Worm (Caenorhabditis elegans): ENCODE results near the gene F39F10.4.
A peak's percentile ranks its signal among the peaks of the same experiment; 100 is the strongest.

Gene F39F10.4

DNA sequence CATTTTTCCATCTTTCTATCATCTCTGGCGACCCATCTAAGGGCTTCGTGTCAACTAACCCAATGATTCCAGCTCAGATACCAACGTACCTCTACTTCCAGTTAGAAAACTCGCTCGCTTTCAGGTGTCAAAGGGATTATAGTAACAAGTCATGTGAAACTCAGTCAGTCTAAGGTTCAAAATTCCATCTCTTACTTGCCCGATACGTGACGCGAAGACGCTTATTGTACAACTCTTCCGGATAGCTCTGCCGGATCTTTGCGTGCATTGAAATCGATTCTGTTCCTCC, 26.8 kb upstream of the F39F10.4 start:
- TF ChIP-seq duxl-1 (tag; optimal IDR thresholded peaks at IDR 0.05; ENCODE audit: poor library complexity) (peak; percentile 48), unc-62 (GFP tag; optimal IDR thresholded peaks at IDR 0.05 in 1 of 2) (peak in 1 of 2 experiments; percentile 95), unc-62 (tag; optimal IDR thresholded peaks at IDR 0.05) (no peak), egl-43 (GFP tag; IDR thresholded peaks at IDR 0.05) (no peak), ama-1 (optimal IDR thresholded peaks at IDR 0.05) (peak; percentile 69), nhr-6 (tag; optimal IDR thresholded peaks at IDR 0.05) (no peak), snpc-1.2 (GFP tag; IDR thresholded peaks at IDR 0.05) (no peak), nhr-42 (GFP tag; IDR thresholded peaks at IDR 0.05) (no peak), ztf-7 (tag; optimal IDR thresholded peaks at IDR 0.05) (no peak), aha-1 (tag) (peak; percentile 93), tra-1 (GFP tag; IDR thresholded peaks at IDR 0.05) (no peak), mes-2 (tag; optimal IDR thresholded peaks at IDR 0.05; ENCODE audit: poor library complexity, severe bottlenecking) (peak; percentile 8)

DNA sequence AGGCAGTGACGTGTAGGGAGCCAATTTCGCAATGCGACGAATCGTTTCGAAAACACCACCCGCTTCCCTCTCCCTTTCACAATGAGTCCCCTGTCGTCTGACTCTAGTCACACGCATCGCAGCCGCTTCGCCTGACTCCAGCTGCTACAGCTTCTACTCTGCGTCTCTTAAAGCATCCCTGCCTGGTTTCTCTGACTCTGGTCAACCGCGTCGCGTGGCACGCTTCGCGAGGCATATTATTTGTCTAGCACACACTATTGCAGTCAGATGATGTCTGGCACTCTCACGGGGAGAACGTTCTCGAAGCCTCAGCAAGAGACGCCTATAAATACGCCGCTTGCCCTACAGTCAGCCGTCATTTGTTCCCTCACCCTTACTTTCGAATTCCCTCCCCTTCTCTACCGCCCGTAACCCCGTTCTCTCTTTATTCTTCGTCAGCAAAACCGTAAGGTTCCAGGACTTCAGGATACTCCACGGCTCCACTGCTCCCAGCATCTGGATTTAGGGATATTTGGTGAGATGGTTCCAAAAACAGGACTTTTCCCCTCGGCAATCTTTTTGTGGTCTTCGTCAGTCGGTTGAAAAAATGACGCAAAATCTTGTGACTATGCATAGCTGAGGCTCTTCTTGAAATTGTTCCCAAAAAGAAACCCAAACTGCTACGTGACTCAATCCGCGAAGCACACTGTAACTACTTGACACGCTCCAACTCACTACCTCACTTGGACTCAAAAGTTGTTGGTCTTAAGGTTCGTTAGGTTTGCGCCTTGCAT, 26.2 kb upstream of the F39F10.4 start:
- peak; percentile 77 for TF ChIP-seq zip-2 (tag; optimal IDR thresholded peaks at IDR 0.05)
- TF ChIP-seq lir-3 (tag; optimal IDR thresholded peaks at IDR 0.05) = no peak
- peak; percentile 97 to 98 for TF ChIP-seq mdl-1 (tag; optimal IDR thresholded peaks at IDR 0.05)
- peak; percentile 96 for TF ChIP-seq gei-8 (GFP tag; optimal IDR thresholded peaks at IDR 0.05)
- peak; percentile 87 for TF ChIP-seq egl-27 (tag; optimal IDR thresholded peaks at IDR 0.05)
- no peak for TF ChIP-seq R02D3.7 (tag; optimal IDR thresholded peaks at IDR 0.05)
- peak; percentile 82 for TF ChIP-seq mxl-3 (GFP tag; optimal IDR thresholded peaks at IDR 0.05)
- peak; percentile 76; the same call in 1 of the 2 replicates for TF ChIP-seq dmd-9 (GFP tag; IDR thresholded peaks at IDR 0.05)
- TF ChIP-seq lsy-2 (tag; optimal IDR thresholded peaks at IDR 0.05) = peak; percentile 90 to 95
- peak; percentile 90 for TF ChIP-seq php-3 (GFP tag; IDR thresholded peaks at IDR 0.05)
- TF ChIP-seq ceh-44 (GFP tag; IDR thresholded peaks at IDR 0.05) = no peak
- peak; percentile 91 for TF ChIP-seq spr-1 (tag; optimal IDR thresholded peaks at IDR 0.05)
- TF ChIP-seq ztf-7 (tag; optimal IDR thresholded peaks at IDR 0.05) = peak; percentile 81
- peak; percentile 95 for TF ChIP-seq lin-13 (GFP tag; optimal IDR thresholded peaks at IDR 0.05)
- TF ChIP-seq Y48G9A.11 (GFP tag; IDR thresholded peaks at IDR 0.05) = no peak
- no peak for TF ChIP-seq fos-1 (tag; optimal IDR thresholded peaks at IDR 0.05)
- TF ChIP-seq Y5F2A.4 (GFP tag; optimal IDR thresholded peaks at IDR 0.05) = no peak
- peak; percentile 68 for TF ChIP-seq dpl-1 (GFP tag; optimal IDR thresholded peaks at IDR 0.05)
- TF ChIP-seq mes-2 (tag; optimal IDR thresholded peaks at IDR 0.05; ENCODE audit: poor library complexity, severe bottlenecking) = peak; percentile 78
- no peak for TF ChIP-seq ztf-11 (tag; optimal IDR thresholded peaks at IDR 0.05)
- TF ChIP-seq hif-1 (tag; optimal IDR thresholded peaks at IDR 0.05) = peak; percentile 79 to 94
- TF ChIP-seq ceh-32 (tag; optimal IDR thresholded peaks at IDR 0.05; ENCODE audit: poor library complexity) = peak; percentile 77
- no peak for TF ChIP-seq cey-2 (tag; optimal IDR thresholded peaks at IDR 0.05; ENCODE audit: borderline replicate concordance, insufficient read depth)
- TF ChIP-seq mdt-29 (GFP tag; IDR thresholded peaks at IDR 0.05) = peak; percentile 100
- no peak for TF ChIP-seq F44E2.7 (GFP tag; IDR thresholded peaks at IDR 0.05)
- no peak for TF ChIP-seq ces-1 (GFP tag; optimal IDR thresholded peaks at IDR 0.05)
- TF ChIP-seq mep-1 (tag; optimal IDR thresholded peaks at IDR 0.05) = peak; percentile 99
- peak; percentile 98 for TF ChIP-seq aha-1 (tag)
- no peak for TF ChIP-seq aly-2 (tag; optimal IDR thresholded peaks at IDR 0.05)
- peak; percentile 96 for TF ChIP-seq hmg-1.1 (GFP tag; IDR thresholded peaks at IDR 0.05)
- TF ChIP-seq zfp-3 (GFP tag; conservative IDR thresholded peaks at IDR 0.05) = peak; percentile 85
- peak; percentile 95 for TF ChIP-seq tra-1 (GFP tag; IDR thresholded peaks at IDR 0.05)
- TF ChIP-seq nhr-111 (GFP tag; optimal IDR thresholded peaks at IDR 0.05) = no peak
- peak; percentile 62 for TF ChIP-seq nhr-237 (tag; optimal IDR thresholded peaks at IDR 0.05)
- TF ChIP-seq unc-130 (GFP tag; optimal IDR thresholded peaks at IDR 0.05) = no peak
- TF ChIP-seq duxl-1 (tag; optimal IDR thresholded peaks at IDR 0.05; ENCODE audit: poor library complexity) = peak; percentile 84
- TF ChIP-seq daf-16 (GFP tag; optimal IDR thresholded peaks at IDR 0.05) = peak; percentile 48 to 96
- peak; percentile 86 for TF ChIP-seq daf-16 (tag; optimal IDR thresholded peaks at IDR 0.05)
- no peak for TF ChIP-seq ceh-82 (tag; optimal IDR thresholded peaks at IDR 0.05)
- TF ChIP-seq snpc-4 (tag; optimal IDR thresholded peaks at IDR 0.05) = peak; percentile 47
- no peak for TF ChIP-seq F26F4.8 (GFP tag; conservative IDR thresholded peaks at IDR 0.05)
- TF ChIP-seq lin-15B (tag; optimal IDR thresholded peaks at IDR 0.05) = no peak

All from whole organism, L4 larva.